Fruit fly (Drosophila melanogaster) whole organism, embryonic: Measurements from ENCODE around the gene CG42536.

Source experiments
- B-H1 ChIP-seq: fragments of 200-800 bp; sonication (Bioruptor generic); IDR thresholded peaks from 3 replicates; pipeline ENCODE4 v1.3.6; 2022; ENCODE audit warnings: missing biosample characterization, missing genetic modification characterization
- CG10147 ChIP-seq: fragments of 200-800 bp; sonication (Bioruptor generic); optimal IDR thresholded peaks from 2 replicates; lab custom pipeline; 2019; ENCODE audit warnings: missing biosample characterization, mild to moderate bottlenecking, missing genetic modification characterization, moderate library complexity
- CG10267 ChIP-seq: fragments of 200-800 bp; sonication (Bioruptor generic); optimal IDR thresholded peaks from 2 replicates; lab custom pipeline; 2018; ENCODE audit warnings: missing biosample characterization, mild to moderate bottlenecking, missing genetic modification characterization, moderate library complexity
- CG11504 ChIP-seq: fragments of 200-800 bp; sonication (Bioruptor generic); optimal IDR thresholded peaks from 3 replicates; lab custom pipeline; 2019; ENCODE audit warnings: missing biosample characterization, mild to moderate bottlenecking, missing genetic modification characterization, moderate library complexity
- CG12219 ChIP-seq: fragments of 200-800 bp; sonication (Bioruptor generic); optimal IDR thresholded peaks from 3 replicates; lab custom pipeline; 2018; ENCODE audit warnings: missing biosample characterization, mild to moderate bottlenecking, missing genetic modification characterization
- CG14667 ChIP-seq: fragments of 200-800 bp; sonication (Bioruptor generic); IDR thresholded peaks from 2 replicates; pipeline ENCODE4 v1.3.6; 2022; ENCODE audit warnings: missing biosample characterization, missing genetic modification characterization
- CG14965 ChIP-seq: fragments of 200-800 bp; sonication (Bioruptor generic); optimal IDR thresholded peaks from 2 replicates; lab custom pipeline; 2016; ENCODE audit warnings: missing biosample characterization, missing genetic modification characterization, borderline replicate concordance
- CG1602 ChIP-seq: fragments of 200-800 bp; sonication (Bioruptor generic); optimal IDR thresholded peaks from 3 replicates; lab custom pipeline; 2016; ENCODE audit warnings: missing biosample characterization, missing genetic modification characterization
- CG16815 ChIP-seq: fragments of 200-800 bp; sonication (Bioruptor generic); optimal IDR thresholded peaks from 3 replicates; lab custom pipeline; 2017; ENCODE audit warnings: missing biosample characterization, mild to moderate bottlenecking, missing genetic modification characterization
- CG17829 ChIP-seq: fragments of 200-800 bp; optimal IDR thresholded peaks from 2 replicates; lab custom pipeline; 2019; ENCODE audit warnings: missing biosample characterization, mild to moderate bottlenecking, missing genetic modification characterization, moderate library complexity
- CG1832 ChIP-seq: fragments of 200-800 bp; sonication (Bioruptor generic); optimal IDR thresholded peaks from 2 replicates; lab custom pipeline; 2017; ENCODE audit warnings: missing biosample characterization, mild to moderate bottlenecking, missing genetic modification characterization, inconsistent platforms
- CG2889 ChIP-seq: fragments of 200-800 bp; sonication (Bioruptor generic); IDR thresholded peaks from 3 replicates; pipeline ENCODE4 v1.3.6; 2022; ENCODE audit warnings: missing biosample characterization, missing genetic modification characterization
- CG30020 ChIP-seq: fragments of 200-800 bp; optimal IDR thresholded peaks from 2 replicates; lab custom pipeline; 2019; ENCODE audit warnings: missing biosample characterization, mild to moderate bottlenecking, missing genetic modification characterization, moderate library complexity
- CG34422 ChIP-seq: fragments of 200-800 bp; sonication (Bioruptor generic); IDR thresholded peaks from 3 replicates; pipeline ENCODE4 v1.3.6; 2022; ENCODE audit warnings: missing biosample characterization, missing genetic modification characterization
- CG3847 ChIP-seq: fragments of 200-800 bp; sonication (Bioruptor generic); IDR thresholded peaks from 2 replicates; pipeline ENCODE4 v1.3.6; 2022; ENCODE audit warnings: missing biosample characterization, missing genetic modification characterization
- CG4360 ChIP-seq: fragments of 200-800 bp; sonication (Bioruptor generic); IDR thresholded peaks from 2 replicates; pipeline ENCODE4 v1.3.6; 2022; ENCODE audit warnings: missing biosample characterization, missing genetic modification characterization
- CG4854 ChIP-seq: fragments of 200-800 bp; sonication (Bioruptor generic); optimal IDR thresholded peaks from 2 replicates; lab custom pipeline; 2016; ENCODE audit warnings: missing biosample characterization, missing genetic modification characterization, inconsistent platforms
- CG7357 ChIP-seq: fragments of 200-800 bp; sonication (Bioruptor generic); IDR thresholded peaks from 3 replicates; pipeline ENCODE4 v1.3.6; 2022; ENCODE audit warnings: missing biosample characterization, missing genetic modification characterization
- CTCF ChIP-seq: fragments of 200-800 bp; sonication (Bioruptor generic); optimal IDR thresholded peaks from 2 replicates; lab custom pipeline; 2017; ENCODE audit warnings: missing biosample characterization, mild to moderate bottlenecking, missing genetic modification characterization, moderate library complexity
- Camta ChIP-seq: fragments of 200-800 bp; sonication (Bioruptor generic); optimal IDR thresholded peaks from 2 replicates; lab custom pipeline; 2016; ENCODE audit warnings: missing biosample characterization, missing genetic modification characterization
- CrebB ChIP-seq: fragments of 200-800 bp; sonication (Bioruptor generic); optimal IDR thresholded peaks from 3 replicates; lab custom pipeline; 2018; ENCODE audit warnings: missing biosample characterization, mild to moderate bottlenecking, missing genetic modification characterization
- D ChIP-seq, 2 experiments: fragments of 200-800 bp in 1 of 2; fragments of >200 bp in 1 of 2; sonication (Bioruptor generic) in 1 of 2; optimal IDR thresholded peaks; 2 replicates in 1 of 2; 3 replicates in 1 of 2; lab custom pipeline; 2017; ENCODE audit warnings: mild to moderate bottlenecking in 1 of 2, missing biosample characterization in 1 of 2, missing genetic modification characterization in 1 of 2, missing genetic modification reagents in 1 of 2
- D19A ChIP-seq: fragments of 200-800 bp; optimal IDR thresholded peaks from 3 replicates; lab custom pipeline; 2019; ENCODE audit warnings: missing biosample characterization, mild to moderate bottlenecking, missing genetic modification characterization, moderate library complexity
- Doc3 ChIP-seq: fragments of 200-800 bp; sonication (Bioruptor generic); IDR thresholded peaks from 3 replicates; pipeline ENCODE4 v1.3.6; 2022; ENCODE audit warnings: missing biosample characterization, missing genetic modification characterization; ENCODE audit not compliant: partially characterized antibody
- Dref ChIP-seq: fragments of 200-800 bp; sonication (Bioruptor generic); IDR thresholded peaks from 2 replicates; pipeline ENCODE4 v1.3.6; 2022; ENCODE audit warnings: missing biosample characterization, missing genetic modification characterization
- Elba2 ChIP-seq: fragments of 200-800 bp; sonication (Bioruptor generic); optimal IDR thresholded peaks from 3 replicates; lab custom pipeline; 2016; ENCODE audit warnings: missing biosample characterization, missing genetic modification characterization
- HLH3B ChIP-seq: fragments of 200-800 bp; sonication (Bioruptor generic); IDR thresholded peaks from 2 replicates; pipeline ENCODE4 v1.3.6; 2022; ENCODE audit warnings: missing biosample characterization, missing genetic modification characterization
- Hand ChIP-seq: fragments of 200-800 bp; sonication (Bioruptor generic); optimal IDR thresholded peaks from 2 replicates; lab custom pipeline; 2017; ENCODE audit warnings: mild to moderate bottlenecking, missing biosample characterization, missing genetic modification reagents, missing genetic modification characterization
- NC2α ChIP-seq: fragments of 200-800 bp; sonication (Bioruptor generic); optimal IDR thresholded peaks from 2 replicates; lab custom pipeline; 2016; ENCODE audit warnings: missing biosample characterization, missing genetic modification characterization
- Nf-YB ChIP-seq: fragments of 200-800 bp; sonication (Bioruptor generic); optimal IDR thresholded peaks from 3 replicates; lab custom pipeline; 2019; ENCODE audit warnings: missing biosample characterization, mild to moderate bottlenecking, missing genetic modification characterization, moderate library complexity
- Oaz ChIP-seq: fragments of 200-800 bp; sonication (Bioruptor generic); IDR thresholded peaks from 2 replicates; pipeline ENCODE4 v1.3.6; 2022; ENCODE audit warnings: missing biosample characterization, missing genetic modification characterization
- Rfx ChIP-seq: fragments of 200-800 bp; sonication (Bioruptor generic); IDR thresholded peaks from 2 replicates; pipeline ENCODE4 v1.3.6; 2022; ENCODE audit warnings: missing biosample characterization, missing genetic modification characterization
- Side ChIP-seq: fragments of 200-800 bp; sonication (Bioruptor generic); optimal IDR thresholded peaks from 2 replicates; lab custom pipeline; 2016; ENCODE audit warnings: missing biosample characterization, missing genetic modification characterization
- Vsx1 ChIP-seq: fragments of 200-800 bp; sonication (Bioruptor generic); optimal IDR thresholded peaks from 2 replicates; lab custom pipeline; 2017; ENCODE audit warnings: missing biosample characterization, mild to moderate bottlenecking, missing genetic modification characterization, missing genetic modification reagents
- aop ChIP-seq: fragments of 200-800 bp; sonication (Bioruptor generic); IDR thresholded peaks from 2 replicates; pipeline ENCODE4 v1.3.6; 2022; ENCODE audit warnings: missing biosample characterization, missing genetic modification characterization
- caup ChIP-seq: fragments of 200-800 bp; sonication (Bioruptor generic); optimal IDR thresholded peaks from 3 replicates; lab custom pipeline; 2017; ENCODE audit warnings: missing biosample characterization, mild to moderate bottlenecking, missing genetic modification characterization, moderate library complexity; ENCODE audit not compliant: severe bottlenecking
- chm ChIP-seq: fragments of 200-800 bp; sonication (Bioruptor generic); IDR thresholded peaks from 2 replicates; pipeline ENCODE4 v1.3.6; 2022; ENCODE audit warnings: missing biosample characterization, missing genetic modification characterization
- chn ChIP-seq: fragments of 200-800 bp; sonication (Bioruptor generic); optimal IDR thresholded peaks from 2 replicates; lab custom pipeline; 2016; ENCODE audit warnings: missing biosample characterization, missing genetic modification characterization
- crol ChIP-seq: fragments of 200-800 bp; sonication (Bioruptor generic); IDR thresholded peaks from 2 replicates; pipeline ENCODE4 v1.3.6; 2022; ENCODE audit warnings: missing biosample characterization, missing genetic modification characterization
- dan ChIP-seq: fragments of 200-800 bp; sonication (Bioruptor generic); IDR thresholded peaks from 2 replicates; pipeline ENCODE4 v1.3.6; 2022; ENCODE audit warnings: missing biosample characterization, missing genetic modification characterization
- gcm ChIP-seq: fragments of 200-800 bp; sonication (Bioruptor generic); optimal IDR thresholded peaks from 2 replicates; lab custom pipeline; 2019; ENCODE audit warnings: missing biosample characterization, mild to moderate bottlenecking, missing genetic modification characterization, moderate library complexity
- lola ChIP-seq, 3 experiments: fragments of >200 bp in 2 of 3; fragments of 200-800 bp in 1 of 3; sonication (Bioruptor generic) in 1 of 3; optimal IDR thresholded peaks; 2 replicates each; lab custom pipeline; 2017 to 2019; ENCODE audit warnings: missing biosample characterization in 3 of 3, missing genetic modification characterization in 3 of 3, mild to moderate bottlenecking in 1 of 3, moderate library complexity in 1 of 3
- nom ChIP-seq: fragments of 200-800 bp; sonication (Bioruptor generic); optimal IDR thresholded peaks from 2 replicates; lab custom pipeline; 2017; ENCODE audit warnings: missing biosample characterization, missing genetic modification characterization, mild to moderate bottlenecking, moderate library complexity, missing genetic modification reagents
- otp ChIP-seq: fragments of 200-800 bp; sonication (Bioruptor generic); IDR thresholded peaks from 3 replicates; pipeline ENCODE4, ENCODE4 v1.3.6; 2022; ENCODE audit warnings: missing biosample characterization, missing genetic modification characterization
- sim ChIP-seq: fragments of 200-800 bp; sonication (Bioruptor generic); IDR thresholded peaks from 2 replicates; pipeline ENCODE4 v1.3.6; 2022; ENCODE audit warnings: missing biosample characterization, missing genetic modification characterization
- unc-4 ChIP-seq: fragments of 200-800 bp; sonication (Bioruptor generic); IDR thresholded peaks from 2 replicates; pipeline ENCODE4 v1.3.6; 2022; ENCODE audit warnings: missing biosample characterization, missing genetic modification characterization; ENCODE audit not compliant: partially characterized antibody
- wdn ChIP-seq: fragments of 200-800 bp; sonication (Bioruptor generic); IDR thresholded peaks from 2 replicates; pipeline ENCODE4 v1.3.6; 2022; ENCODE audit warnings: missing biosample characterization, missing genetic modification characterization
- yki ChIP-seq: fragments of >200 bp; optimal IDR thresholded peaks from 3 replicates; lab custom pipeline; 2018
- zfh1 ChIP-seq: fragments of 200-800 bp; sonication (Bioruptor generic); IDR thresholded peaks from 3 replicates; pipeline ENCODE4 v1.3.6; 2022; ENCODE audit warnings: missing biosample characterization, missing genetic modification characterization

Gene CG42536

dm6 chr3L:10660744-10661589, 31.1 kb upstream of the CG42536 start, which contains the start of the genes CG32066 and CG8003 (continued):
- TF ChIP-seq CG1832 (GFP tag; lab: Kevin White, UChicago) (no peak), CG7357 (GFP tag; lab: Robert Waterston, UW) (no peak), unc-4 (GFP tag; lab: Robert Waterston, UW) (peak; percentile 83), CG2889 (GFP tag; lab: Robert Waterston, UW) (no peak), CG30020 (tag; lab: Kevin White, UChicago) (peak; percentile 60), Camta (GFP tag; lab: Kevin White, UChicago) (no peak), CrebB (tag; lab: Kevin White, UChicago) (no peak), D (optimal IDR thresholded peaks at IDR 0.05; lab: Kevin White, UChicago) (no peak), D (GFP tag; optimal IDR thresholded peaks at IDR 0.05; lab: Kevin White, UChicago) (no peak), sim (GFP tag; lab: Robert Waterston, UW) (no peak), caup (GFP tag; lab: Kevin White, UChicago) (peak; percentile 5), CG17829 (tag; lab: Kevin White, UChicago) (peak; percentile 64), CG12219 (GFP tag; lab: Kevin White, UChicago) (no peak), chn (GFP tag; lab: Kevin White, UChicago) (no peak), Dref (GFP tag; lab: Robert Waterston, UW) (no peak), nom (GFP tag; lab: Kevin White, UChicago) (peak; percentile 13), Rfx (GFP tag; lab: Robert Waterston, UW) (peak; percentile 55), D19A (no peak), aop (GFP tag; lab: Robert Waterston, UW) (no peak), NC2α (GFP tag; lab: Kevin White, UChicago) (no peak), wdn (GFP tag; lab: Robert Waterston, UW) (no peak), Elba2 (peak; percentile 95), gcm (GFP tag; lab: Kevin White, UChicago) (no peak), CG10147 (no peak), B-H1 (no peak; the same call in 2 of the 3 replicates), Doc3 (peak; percentile 83; the same call in 2 of the 3 replicates), CG3847 (GFP tag; lab: Robert Waterston, UW) (peak; percentile 32; the same call in 1 of the 2 replicates), CG11504 (tag; lab: Kevin White, UChicago) (peak; percentile 50), CG14965 (no peak), lola (GFP tag; optimal IDR thresholded peaks at IDR 0.05; lab: Kevin White, UChicago) (peak in 1 of 3 experiments; percentile 58), CG1602 (GFP tag; lab: Kevin White, UChicago) (peak; percentile 52), CG4854 (no peak), CG14667 (GFP tag; lab: Robert Waterston, UW) (no peak), zfh1 (GFP tag; lab: Robert Waterston, UW) (peak; percentile 51; the same call in 2 of the 3 replicates), Oaz (no peak), CG16815 (GFP tag; lab: Kevin White, UChicago) (no peak), otp (GFP tag; lab: Robert Waterston, UW) (no peak), Hand (GFP tag; lab: Kevin White, UChicago) (peak; percentile 2), Side (no peak), HLH3B (GFP tag; lab: Robert Waterston, UW) (0 out of 2 replicates have a peak, but pooled peaks have one; percentile 15), CTCF (GFP tag; lab: Kevin White, UChicago) (no peak), yki (lab: Kevin White, UChicago) (no peak), CG34422 (GFP tag; lab: Robert Waterston, UW) (peak; percentile 78), Nf-YB (GFP tag; lab: Kevin White, UChicago) (peak; percentile 22), crol (GFP tag; lab: Robert Waterston, UW) (no peak), Vsx1 (GFP tag; lab: Kevin White, UChicago) (no peak), chm (GFP tag; lab: Robert Waterston, UW) (peak; percentile 87), dan (GFP tag; lab: Robert Waterston, UW) (no peak), CG10267 (tag; lab: Kevin White, UChicago) (peak; percentile 87), CG4360 (GFP tag; lab: Robert Waterston, UW) (peak; percentile 96)
